Fruit fly (Drosophila melanogaster): Measurements from ENCODE around the gene Nuf2.

Nuf2 gene

DNA sequence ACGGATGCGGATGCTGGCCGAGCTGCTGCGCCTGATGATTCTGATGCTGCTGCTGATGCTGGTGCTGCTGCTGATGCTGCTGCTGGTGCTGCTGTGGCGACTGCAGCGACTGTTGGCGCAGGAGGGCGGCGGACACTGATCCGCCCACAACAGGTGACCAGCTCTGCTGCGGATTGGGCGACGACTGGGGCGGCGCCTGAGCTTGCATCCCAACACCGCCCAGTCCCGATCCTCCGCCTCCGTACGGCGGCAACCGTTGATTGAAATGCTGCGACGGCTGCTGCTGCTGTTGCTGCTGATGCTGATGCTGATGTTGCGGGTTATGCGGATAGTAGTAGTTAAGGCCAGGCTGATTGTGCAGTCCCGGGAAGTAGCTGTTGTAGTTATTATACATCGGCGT lies 40.4 kb downstream of the Nuf2 start:
- TF ChIP-seq Dp (GFP tag; optimal IDR thresholded peaks at IDR 0.05) (no peak), pho (GFP tag; optimal IDR thresholded peaks at IDR 0.05) (no peak), CkIIα-i1 (GFP tag; IDR thresholded peaks at IDR 0.05) (no peak), CG14050 (GFP tag; IDR thresholded peaks at IDR 0.05) (no peak), CG15073 (GFP tag; optimal IDR thresholded peaks at IDR 0.05) (no peak), Med (GFP tag) (peak; percentile 74), ash1 (GFP tag; optimal IDR thresholded peaks at IDR 0.05) (no peak), zf30C (GFP tag; optimal IDR thresholded peaks at IDR 0.05) (no peak), CG15011 (GFP tag; optimal IDR thresholded peaks at IDR 0.05) (no peak), Dfd (GFP tag; optimal IDR thresholded peaks at IDR 0.05) (peak in 1 of 2 experiments; percentile 82), CG33213 (GFP tag; optimal IDR thresholded peaks at IDR 0.05) (no peak), H2.0 (GFP tag; IDR thresholded peaks at IDR 0.05) (no peak), CG9932 (GFP tag; IDR thresholded peaks at IDR 0.05) (no peak), CG7963 (GFP tag; IDR thresholded peaks at IDR 0.05; ENCODE audit: partially characterized antibody) (0 out of 3 replicates have a peak, but pooled peaks have one; percentile 16), PHDP (tag; optimal IDR thresholded peaks at IDR 0.05) (no peak), Ets65A (GFP tag) (peak; percentile 19), br (optimal IDR thresholded peaks at IDR 0.05) (no peak), CG17186 (GFP tag; optimal IDR thresholded peaks at IDR 0.05) (no peak), CG8478 (optimal IDR thresholded peaks at IDR 0.05) (no peak), wdn (GFP tag; IDR thresholded peaks at IDR 0.05) (no peak), Kr (GFP tag; optimal IDR thresholded peaks at IDR 0.05) (no peak), jing (GFP tag; optimal IDR thresholded peaks at IDR 0.05) (no peak), CG10274 (GFP tag; optimal IDR thresholded peaks at IDR 0.05) (no peak)

DNA sequence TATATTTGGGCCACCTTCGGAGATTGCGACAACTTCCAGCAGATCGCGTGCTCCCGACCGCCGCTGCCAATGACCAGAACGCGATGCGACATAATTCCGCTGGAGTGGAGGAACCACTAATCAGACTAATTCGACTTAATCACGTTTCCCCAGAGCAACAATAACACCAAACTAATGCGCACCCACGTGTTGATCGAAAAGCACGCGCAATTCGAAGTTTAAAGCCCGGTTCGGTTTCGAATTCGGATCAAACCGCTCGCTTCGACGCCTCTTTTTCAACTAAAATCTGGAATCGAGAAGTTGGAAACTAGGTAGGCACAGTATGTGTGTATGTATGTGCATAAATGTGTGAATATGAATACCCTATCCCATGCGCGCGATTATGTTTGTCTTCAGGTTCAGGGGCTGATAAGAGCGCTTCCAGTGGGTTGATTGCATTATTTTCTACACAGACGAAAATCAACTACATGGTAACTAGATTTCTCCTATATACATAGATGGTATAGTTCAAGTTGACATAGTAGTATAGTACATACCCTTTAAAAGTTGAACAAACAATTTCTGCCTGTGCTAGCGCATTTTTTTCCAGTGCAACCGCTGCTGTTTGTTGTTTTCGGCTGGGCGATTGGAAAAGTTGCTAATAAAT lies 41.9 kb downstream of the Nuf2 start, which contains the start of gene Gart:
TSS of gene Gart (minus strand) at position 285 of the 646 bp plus-strand sequence.
- TF ChIP-seq Lim3 (GFP tag; IDR thresholded peaks at IDR 0.05) (no peak), dati (GFP tag; IDR thresholded peaks at IDR 0.05) (no peak), pan (optimal IDR thresholded peaks at IDR 0.05) (no peak), pan (GFP tag; optimal IDR thresholded peaks at IDR 0.05 in 1 of 2, IDR thresholded peaks at IDR 0.05 in 1 of 2) (peak in 1 of 2 experiments; percentile 28), Nf-YA (GFP tag; IDR thresholded peaks at IDR 0.05) (no peak), slbo (GFP tag; IDR thresholded peaks at IDR 0.05) (peak; percentile 79), fru (optimal IDR thresholded peaks at IDR 0.05) (no peak), CG15269 (tag; optimal IDR thresholded peaks at IDR 0.05) (peak; percentile 71), CG11085 (GFP tag; IDR thresholded peaks at IDR 0.05) (no peak), CG15011 (GFP tag; optimal IDR thresholded peaks at IDR 0.05) (no peak), CG10543 (GFP tag; optimal IDR thresholded peaks at IDR 0.05) (peak; percentile 75), repo (GFP tag; optimal IDR thresholded peaks at IDR 0.05) (peak; percentile 53), dan (GFP tag; IDR thresholded peaks at IDR 0.05) (no peak), Awh (GFP tag; IDR thresholded peaks at IDR 0.05) (no peak), CG12299 (tag; optimal IDR thresholded peaks at IDR 0.05) (peak; percentile 54), Sry-δ (GFP tag; optimal IDR thresholded peaks at IDR 0.05) (peak; percentile 23), tna (GFP tag; IDR thresholded peaks at IDR 0.05; ENCODE audit: partially characterized antibody) (no peak), Mes4 (GFP tag; optimal IDR thresholded peaks at IDR 0.05) (peak; percentile 50), CG13287 (GFP tag; IDR thresholded peaks at IDR 0.05; ENCODE audit: partially characterized antibody) (peak; percentile 15; the same call in 1 of the 2 replicates), insv (GFP tag; optimal IDR thresholded peaks at IDR 0.05) (peak in 1 of 2 experiments; percentile 1), gce (GFP tag; IDR thresholded peaks at IDR 0.05) (no peak), tap (tag; optimal IDR thresholded peaks at IDR 0.05) (no peak), CG34224 (GFP tag; IDR thresholded peaks at IDR 0.05; ENCODE audit: partially characterized antibody) (no peak; the same call in 2 of the 3 replicates), ken (GFP tag; IDR thresholded peaks at IDR 0.05) (peak; percentile 74; the same call in 2 of the 3 replicates), Aef1 (GFP tag; IDR thresholded peaks at IDR 0.05) (peak; percentile 62; the same call in 2 of the 3 replicates), danr (GFP tag; IDR thresholded peaks at IDR 0.05) (0 out of 2 replicates have a peak, but pooled peaks have one; percentile 16), corto (GFP tag; optimal IDR thresholded peaks at IDR 0.05) (peak; percentile 70), CG17359 (tag; optimal IDR thresholded peaks at IDR 0.05) (peak; percentile 16), Myb (GFP tag; optimal IDR thresholded peaks at IDR 0.05) (peak; percentile 53), Atf-2 (GFP tag; optimal IDR thresholded peaks at IDR 0.05) (peak; percentile 7)

All from whole organism, embryonic.